Fruit fly (Drosophila melanogaster): ENCODE results near the gene Jon25Bii.

Gene Jon25Bii

DNA sequence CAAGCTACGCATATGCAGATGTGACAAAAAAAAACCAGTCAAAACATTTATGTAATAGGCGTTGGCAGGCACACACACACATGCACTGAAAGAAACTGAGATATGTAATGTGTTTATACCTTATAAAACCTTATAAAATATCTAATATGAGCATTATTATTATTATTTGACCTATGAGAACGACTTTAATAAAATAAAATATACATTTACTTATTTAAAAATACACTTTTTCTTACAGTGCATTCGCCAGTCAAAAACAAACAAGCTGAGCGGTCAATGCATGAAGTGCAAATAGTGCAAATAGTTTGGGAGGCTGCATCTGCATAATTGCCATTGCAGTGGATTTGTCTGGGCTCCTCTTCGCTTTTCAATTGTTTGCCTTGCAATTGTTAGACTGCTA is 45.0 kb downstream of the Jon25Bii start (continued):
- TF ChIP-seq eve (GFP tag; optimal IDR thresholded peaks at IDR 0.05) (peak in 1 of 2 experiments; percentile 90), Rfx (GFP tag; IDR thresholded peaks at IDR 0.05) (no peak), grn (GFP tag; optimal IDR thresholded peaks at IDR 0.05) (no peak), zfh1 (GFP tag; IDR thresholded peaks at IDR 0.05) (peak; percentile 67), Meics (GFP tag; optimal IDR thresholded peaks at IDR 0.05) (peak; percentile 54), CG15073 (GFP tag; optimal IDR thresholded peaks at IDR 0.05) (no peak), CG9727 (GFP tag; optimal IDR thresholded peaks at IDR 0.05) (peak; percentile 35), CG11696 (GFP tag; IDR thresholded peaks at IDR 0.05) (peak; percentile 24; the same call in 1 of the 2 replicates), CG2889 (GFP tag; IDR thresholded peaks at IDR 0.05) (peak; percentile 47; the same call in 1 of the 3 replicates), Ada2b (GFP tag; IDR thresholded peaks at IDR 0.05) (peak; percentile 83), Optix (GFP tag; IDR thresholded peaks at IDR 0.05) (peak; percentile 54; the same call in 2 of the 3 replicates), Lim3 (GFP tag; IDR thresholded peaks at IDR 0.05) (peak; percentile 51; the same call in 1 of the 2 replicates), crc (GFP tag; optimal IDR thresholded peaks at IDR 0.05) (no peak), Dll (GFP tag; IDR thresholded peaks at IDR 0.05; ENCODE audit: partially characterized antibody) (no peak), Fer1 (GFP tag; optimal IDR thresholded peaks at IDR 0.05) (peak; percentile 79), salm (tag; optimal IDR thresholded peaks at IDR 0.05) (peak; percentile 73), Hsf (GFP tag; optimal IDR thresholded peaks at IDR 0.05) (peak; percentile 47), Bdp1 (GFP tag; optimal IDR thresholded peaks at IDR 0.05) (no peak), onecut (GFP tag; IDR thresholded peaks at IDR 0.05) (peak; percentile 60), CG5180 (GFP tag; optimal IDR thresholded peaks at IDR 0.05) (peak; percentile 75), CG8290 (GFP tag; optimal IDR thresholded peaks at IDR 0.05) (peak; percentile 11), CG8290 (tag; optimal IDR thresholded peaks at IDR 0.05) (no peak), CG10366 (GFP tag; IDR thresholded peaks at IDR 0.05) (peak; percentile 73), Doc2 (GFP tag; IDR thresholded peaks at IDR 0.05) (no peak), row (GFP tag; IDR thresholded peaks at IDR 0.05) (peak; percentile 72), ash1 (GFP tag; optimal IDR thresholded peaks at IDR 0.05) (no peak), CG15514 (GFP tag; optimal IDR thresholded peaks at IDR 0.05) (peak; percentile 9), CG7357 (GFP tag; IDR thresholded peaks at IDR 0.05) (0 out of 3 replicates have a peak, but pooled peaks have one; percentile 47), kay (GFP tag; optimal IDR thresholded peaks at IDR 0.05) (no peak), CG32532 (GFP tag; IDR thresholded peaks at IDR 0.05) (no peak), CG11247 (GFP tag; IDR thresholded peaks at IDR 0.05) (peak; percentile 20; the same call in 1 of the 2 replicates), otp (GFP tag; IDR thresholded peaks at IDR 0.05) (peak; percentile 30; the same call in 1 of the 3 replicates), CG12104 (GFP tag; optimal IDR thresholded peaks at IDR 0.05) (peak; percentile 64), sim (GFP tag; IDR thresholded peaks at IDR 0.05) (peak; percentile 15; the same call in 1 of the 2 replicates), ken (GFP tag; IDR thresholded peaks at IDR 0.05) (peak; percentile 68; the same call in 1 of the 3 replicates), E2f2 (GFP tag; IDR thresholded peaks at IDR 0.05) (peak; percentile 57; the same call in 1 of the 2 replicates), zen (tag; optimal IDR thresholded peaks at IDR 0.05) (peak; percentile 55), CG8944 (GFP tag; optimal IDR thresholded peaks at IDR 0.05) (no peak), bowl (GFP tag; IDR thresholded peaks at IDR 0.05) (peak; percentile 65; the same call in 1 of the 2 replicates), Ets65A (GFP tag) (peak; percentile 65), az2 (GFP tag; optimal IDR thresholded peaks at IDR 0.05) (peak; percentile 74), CG3163 (GFP tag; optimal IDR thresholded peaks at IDR 0.05) (no peak), NC2β (GFP tag; optimal IDR thresholded peaks at IDR 0.05) (no peak), CG13775 (GFP tag; optimal IDR thresholded peaks at IDR 0.05) (no peak), ase (GFP tag; IDR thresholded peaks at IDR 0.05) (peak; percentile 75; the same call in 2 of the 3 replicates), CG11093 (GFP tag; IDR thresholded peaks at IDR 0.05) (0 out of 3 replicates have a peak, but pooled peaks have one; percentile 17), wdn (GFP tag; IDR thresholded peaks at IDR 0.05) (no peak), tgo (GFP tag; IDR thresholded peaks at IDR 0.05) (peak; percentile 77; the same call in 2 of the 3 replicates), NfI (GFP tag; optimal IDR thresholded peaks at IDR 0.05) (peak; percentile 28), CG1529 (GFP tag; optimal IDR thresholded peaks at IDR 0.05) (peak; percentile 68), Kr (GFP tag; optimal IDR thresholded peaks at IDR 0.05) (no peak), CG32772 (GFP tag; IDR thresholded peaks at IDR 0.05) (peak; percentile 67), CG14050 (GFP tag; IDR thresholded peaks at IDR 0.05) (peak; percentile 76)

All from whole organism, embryonic.